Fruit fly (Drosophila melanogaster): ENCODE data around the gene CG3119.

The CG3119 gene

dm6 chr2L:2874542-2875194 is 37.0 kb upstream of the CG3119 start, which contains the start of gene CG8814 (continued):
- TF ChIP-seq Gug (GFP tag; IDR thresholded peaks at IDR 0.05) (no peak; the same call in 1 of the 2 replicates), Lpt (GFP tag; optimal IDR thresholded peaks at IDR 0.05) (peak; percentile 53), acj6 (GFP tag; optimal IDR thresholded peaks at IDR 0.05) (peak; percentile 53), CG3032 (tag; optimal IDR thresholded peaks at IDR 0.05) (peak; percentile 59), CG8632 (GFP tag; optimal IDR thresholded peaks at IDR 0.05) (peak; percentile 11), ss (GFP tag; optimal IDR thresholded peaks at IDR 0.05) (peak; percentile 88), Hr39 (GFP tag; optimal IDR thresholded peaks at IDR 0.05) (peak; percentile 53), CG1621 (tag; optimal IDR thresholded peaks at IDR 0.05) (peak; percentile 39), CG15336 (GFP tag; IDR thresholded peaks at IDR 0.05) (peak; percentile 74), CG10669 (GFP tag; optimal IDR thresholded peaks at IDR 0.05) (peak; percentile 37), CG32006 (GFP tag; optimal IDR thresholded peaks at IDR 0.05) (peak; percentile 69), fkh (GFP tag; optimal IDR thresholded peaks at IDR 0.05) (peak; percentile 67), Hr4 (GFP tag; optimal IDR thresholded peaks at IDR 0.05) (peak; percentile 71), CG3919 (GFP tag; optimal IDR thresholded peaks at IDR 0.05) (peak; percentile 52), CG6163 (GFP tag; IDR thresholded peaks at IDR 0.05) (peak; percentile 81), Eip75B (GFP tag; optimal IDR thresholded peaks at IDR 0.05) (peak; percentile 18), achi (GFP tag; optimal IDR thresholded peaks at IDR 0.05) (peak; percentile 53), Eip78C (GFP tag) (peak; percentile 79)

dm6 chr2L:2874185-2874541 is 36.5 kb upstream of the CG3119 start, which contains the start of gene Ifrd1:
Gene Ifrd1, minus strand, starts transcription at chr2L:2874489.
- TF ChIP-seq CG6163 (GFP tag; IDR thresholded peaks at IDR 0.05) (peak; percentile 29; the same call in 1 of the 3 replicates), fd85E (GFP tag; optimal IDR thresholded peaks at IDR 0.05) (peak; percentile 2), vri (GFP tag; optimal IDR thresholded peaks at IDR 0.05) (peak; percentile 23), CG8319 (GFP tag; optimal IDR thresholded peaks at IDR 0.05) (no peak)

dm6 chr2L:2873729-2874127 is 36.1 kb upstream of the CG3119 start:
- TF ChIP-seq Ets21C (GFP tag; optimal IDR thresholded peaks at IDR 0.05) (no peak), Eip78C (GFP tag) (peak; percentile 19)

- TF ChIP-seq fkh (GFP tag; optimal IDR thresholded peaks at IDR 0.05) = no peak
- peak; percentile 67 for TF ChIP-seq esn (GFP tag; optimal IDR thresholded peaks at IDR 0.05)
- peak; percentile 55 for TF ChIP-seq Eip75B (GFP tag; optimal IDR thresholded peaks at IDR 0.05)
- peak; percentile 39 for TF ChIP-seq Eip93F (GFP tag; optimal IDR thresholded peaks at IDR 0.05)
- no peak for TF ChIP-seq CG6854 (GFP tag; optimal IDR thresholded peaks at IDR 0.05)
- TF ChIP-seq topi (GFP tag; optimal IDR thresholded peaks at IDR 0.05) = peak; percentile 57
- no peak for TF ChIP-seq Sox15 (GFP tag; optimal IDR thresholded peaks at IDR 0.05)
- TF ChIP-seq Lpt (GFP tag; optimal IDR thresholded peaks at IDR 0.05) = no peak
- no peak for TF ChIP-seq CG11902 (GFP tag; optimal IDR thresholded peaks at IDR 0.05)
- peak; percentile 62 for TF ChIP-seq CG31627 (GFP tag; optimal IDR thresholded peaks at IDR 0.05)
- TF ChIP-seq pdm3 (GFP tag; optimal IDR thresholded peaks at IDR 0.05) = no peak
- TF ChIP-seq Hr4 (GFP tag; optimal IDR thresholded peaks at IDR 0.05) = peak; percentile 69
- peak; percentile 63 for TF ChIP-seq OdsH (GFP tag; optimal IDR thresholded peaks at IDR 0.05)
- TF ChIP-seq vri (GFP tag; optimal IDR thresholded peaks at IDR 0.05) = peak; percentile 59
- no peak for TF ChIP-seq Hr38 (GFP tag; optimal IDR thresholded peaks at IDR 0.05)
- peak; percentile 38 for TF ChIP-seq fd59A (GFP tag; optimal IDR thresholded peaks at IDR 0.05)
- peak; percentile 8 for TF ChIP-seq cyc (GFP tag; optimal IDR thresholded peaks at IDR 0.05)
- peak; percentile 36 for TF ChIP-seq Smox (GFP tag; optimal IDR thresholded peaks at IDR 0.05)
- no peak for TF ChIP-seq CG1621 (tag; optimal IDR thresholded peaks at IDR 0.05)
- peak; percentile 1 for TF ChIP-seq CG8632 (GFP tag; optimal IDR thresholded peaks at IDR 0.05)
- TF ChIP-seq CG6163 (GFP tag; IDR thresholded peaks at IDR 0.05) = no peak; the same call in 2 of the 3 replicates
- TF ChIP-seq net (GFP tag; optimal IDR thresholded peaks at IDR 0.05) = peak; percentile 58
- peak; percentile 16 for TF ChIP-seq Blimp-1 (GFP tag; optimal IDR thresholded peaks at IDR 0.05)
- TF ChIP-seq CG11294 (GFP tag; IDR thresholded peaks at IDR 0.05) = peak; percentile 47
- peak; percentile 16 for TF ChIP-seq Ets96B (tag; optimal IDR thresholded peaks at IDR 0.05)
- TF ChIP-seq CG3919 (GFP tag; optimal IDR thresholded peaks at IDR 0.05) = peak; percentile 50
- TF ChIP-seq Met (GFP tag; optimal IDR thresholded peaks at IDR 0.05) = peak; percentile 53
- TF ChIP-seq CG3032 (tag; optimal IDR thresholded peaks at IDR 0.05) = peak; percentile 28
- TF ChIP-seq CG10669 (GFP tag; optimal IDR thresholded peaks at IDR 0.05) = peak; percentile 38
- peak; percentile 37 for TF ChIP-seq Ets21C (GFP tag; optimal IDR thresholded peaks at IDR 0.05)
- peak; percentile 61 for TF ChIP-seq lz (GFP tag; optimal IDR thresholded peaks at IDR 0.05)
- TF ChIP-seq CG4318 (GFP tag; optimal IDR thresholded peaks at IDR 0.05) = no peak
These were observed 35.5 kb upstream of the CG3119 start for dm6 chr2L:2872968-2873728.

Data from whole organism, prepupa.